Worm (Caenorhabditis elegans) whole organism, midembryonic: ENCODE results near the gene gpa-8.

Source experiments
- T22C8.4 ChIP-seq: fragments of 200-800 bp; sonication (Bioruptor generic); IDR thresholded peaks from 2 replicates; pipeline ENCODE4 v1.3.6; 2022; ENCODE audit warnings: missing genetic modification characterization, missing compliant biosample characterization
- cog-1 ChIP-seq: sonication (generic microtip); optimal IDR thresholded peaks from 2 replicates; lab custom pipeline; 2016; ENCODE audit warnings: missing genetic modification characterization, missing compliant biosample characterization
- flt-1 ChIP-seq: fragments of 200-800 bp; sonication (Bioruptor generic); IDR thresholded peaks from 2 replicates; pipeline ENCODE4 v1.3.6; 2022; ENCODE audit warnings: missing genetic modification characterization, missing compliant biosample characterization
- klf-2 ChIP-seq: fragments of 200-800 bp; sonication (Bioruptor generic); conservative IDR thresholded peaks from 2 replicates; pipeline ENCODE4 v1.3.6; 2022; ENCODE audit warnings: missing genetic modification reagents, missing genetic modification characterization, missing compliant biosample characterization
- med-1 ChIP-seq: sonication (generic microtip); optimal IDR thresholded peaks from 2 replicates; lab custom pipeline; 2017; ENCODE audit warnings: missing genetic modification characterization, mild to moderate bottlenecking, missing compliant biosample characterization, antibody characterized with exemption, missing genetic modification reagents; ENCODE audit not compliant: insufficient read depth
- ref-1 ChIP-seq: fragments of 200-800 bp; sonication (Bioruptor generic); conservative IDR thresholded peaks from 2 replicates; pipeline ENCODE4 v1.3.6; 2022; ENCODE audit warnings: missing genetic modification reagents, missing genetic modification characterization, missing compliant biosample characterization
- tab-1 ChIP-seq: fragments of 200-800 bp; sonication (Bioruptor generic); IDR thresholded peaks from 2 replicates; pipeline ENCODE4 v1.3.6; 2022; ENCODE audit warnings: missing genetic modification characterization, missing compliant biosample characterization
- ztf-23 ChIP-seq: fragments of 200-800 bp; sonication (Bioruptor generic); IDR thresholded peaks from 2 replicates; pipeline ENCODE4 v1.3.6; 2022; ENCODE audit warnings: missing genetic modification reagents, missing genetic modification characterization, missing compliant biosample characterization
- ztf-29 ChIP-seq: fragments of 200-800 bp; sonication (Bioruptor generic); IDR thresholded peaks from 2 replicates; pipeline ENCODE4 v1.3.6; 2022; ENCODE audit warnings: missing genetic modification reagents, missing genetic modification characterization, missing compliant biosample characterization

The gpa-8 gene

ce11 chrV:12660280-12660818, 20.1 kb upstream of the gpa-8 start, which contains the start of gene his-74:
Gene his-74, minus strand, starts transcription at chrV:12660330.
- TF ChIP-seq med-1 (GFP tag; lab: Kevin White, UChicago) (no peak), cog-1 (tag; lab: Kevin White, UChicago) (no peak), flt-1 (no peak), klf-2 (GFP tag; lab: Robert Waterston, UW) (no peak), tab-1 (GFP tag; lab: Robert Waterston, UW) (no peak), ztf-23 (GFP tag; lab: Robert Waterston, UW) (no peak), ref-1 (no peak), ztf-29 (GFP tag; lab: Robert Waterston, UW) (no peak), T22C8.4 (GFP tag; lab: Robert Waterston, UW) (no peak)

- TF ChIP-seq cog-1 (tag; lab: Kevin White, UChicago) (no peak), med-1 (GFP tag; lab: Kevin White, UChicago) (no peak), klf-2 (GFP tag; lab: Robert Waterston, UW) (no peak), ref-1 (no peak), ztf-23 (GFP tag; lab: Robert Waterston, UW) (no peak), flt-1 (no peak), T22C8.4 (GFP tag; lab: Robert Waterston, UW) (no peak), tab-1 (GFP tag; lab: Robert Waterston, UW) (no peak), ztf-29 (GFP tag; lab: Robert Waterston, UW) (no peak)
These were observed 19.1 kb upstream of the gpa-8 start, which contains the start of gene ccch-3 for ce11 chrV:12659426-12659825. Gene ccch-3, minus strand, starts transcription at chrV:12659687.

ce11 chrV:12658142-12658541, 17.9 kb upstream of the gpa-8 start, which contains the start of gene W05B10.6:
Gene W05B10.6, minus strand, starts transcription at chrV:12658242.
- no peak for TF ChIP-seq med-1 (GFP tag; lab: Kevin White, UChicago)
- no peak for TF ChIP-seq tab-1 (GFP tag; lab: Robert Waterston, UW)
- TF ChIP-seq T22C8.4 (GFP tag; lab: Robert Waterston, UW) = no peak
- TF ChIP-seq klf-2 (GFP tag; lab: Robert Waterston, UW) = no peak

ce11 chrV:12649636-12650035, 9.4 kb upstream of the gpa-8 start, which contains the start of gene lin-25:
Gene lin-25, plus strand, starts transcription at chrV:12649925.
- TF ChIP-seq ref-1 (no peak), med-1 (GFP tag; lab: Kevin White, UChicago) (no peak), klf-2 (GFP tag; lab: Robert Waterston, UW) (no peak)

ce11 chrV:12649213-12649612, 8.9 kb upstream of the gpa-8 start, which contains the start of gene gpa-9:
Gene gpa-9, minus strand, starts transcription at chrV:12649313.
- no peak for TF ChIP-seq T22C8.4 (GFP tag; lab: Robert Waterston, UW)
- no peak for TF ChIP-seq klf-2 (GFP tag; lab: Robert Waterston, UW)
- TF ChIP-seq cog-1 (tag; lab: Kevin White, UChicago) = no peak
- no peak for TF ChIP-seq ztf-23 (GFP tag; lab: Robert Waterston, UW)

ce11 chrV:12644500-12644899, 4.2 kb upstream of the gpa-8 start, which contains the start of gene F56H9.8:
Gene F56H9.8, plus strand, starts transcription at chrV:12644800.
- TF ChIP-seq ref-1 = no peak
- TF ChIP-seq klf-2 (GFP tag; lab: Robert Waterston, UW) = no peak
- no peak for TF ChIP-seq T22C8.4 (GFP tag; lab: Robert Waterston, UW)
- no peak for TF ChIP-seq cog-1 (tag; lab: Kevin White, UChicago)

- TF ChIP-seq ztf-23 (GFP tag; lab: Robert Waterston, UW) (no peak), flt-1 (no peak)
These were observed 2.4 kb downstream of the gpa-8 start for ce11 chrV:12637764-12638502.

ce11 chrV:12637238-12637690, 3.0 kb downstream of the gpa-8 start, which contains the start of gene F56H9.2:
Gene F56H9.2, plus strand, starts transcription at chrV:12637663.
- TF ChIP-seq med-1 (GFP tag; lab: Kevin White, UChicago) (no peak), tab-1 (GFP tag; lab: Robert Waterston, UW) (no peak), cog-1 (tag; lab: Kevin White, UChicago) (no peak), ref-1 (no peak), klf-2 (GFP tag; lab: Robert Waterston, UW) (no peak), T22C8.4 (GFP tag; lab: Robert Waterston, UW) (no peak), flt-1 (no peak), ztf-29 (GFP tag; lab: Robert Waterston, UW) (no peak), ztf-23 (GFP tag; lab: Robert Waterston, UW) (0 out of 2 replicates have a peak, but pooled peaks have one; percentile 48)

ce11 chrV:12636248-12636647, 4.0 kb downstream of the gpa-8 start:
- TF ChIP-seq flt-1 (no peak), ref-1 (no peak), cog-1 (tag; lab: Kevin White, UChicago) (no peak)

- no peak for TF ChIP-seq ref-1
- TF ChIP-seq tab-1 (GFP tag; lab: Robert Waterston, UW) = no peak
- no peak for TF ChIP-seq ztf-29 (GFP tag; lab: Robert Waterston, UW)
- TF ChIP-seq klf-2 (GFP tag; lab: Robert Waterston, UW) = no peak
- TF ChIP-seq flt-1 = no peak
These were observed 5.1 kb downstream of the gpa-8 start for ce11 chrV:12635218-12635617.
